Worm (Caenorhabditis elegans): Measurements from ENCODE around the gene lact-6.

ce11 chrIV:17441260-17441659 lies 10.1 kb upstream of the lact-6 start:
- no peak for TF ChIP-seq elt-1 (tag; optimal IDR thresholded peaks at IDR 0.05)
- TF ChIP-seq nhr-6 (tag; optimal IDR thresholded peaks at IDR 0.05), result no peak
- no peak for TF ChIP-seq ceh-82 (tag; optimal IDR thresholded peaks at IDR 0.05)
- TF ChIP-seq nhr-12 (tag; optimal IDR thresholded peaks at IDR 0.05), result no peak
- TF ChIP-seq alr-1 (tag; optimal IDR thresholded peaks at IDR 0.05), result no peak
- TF ChIP-seq nhr-10 (tag; optimal IDR thresholded peaks at IDR 0.05), result no peak
- no peak for TF ChIP-seq ceh-16 (tag; optimal IDR thresholded peaks at IDR 0.05)
- no peak for TF ChIP-seq skn-1 (tag; optimal IDR thresholded peaks at IDR 0.05)
